Worm (Caenorhabditis elegans): ENCODE data around the gene C25D7.10.

C25D7.10 gene

ce11 chrV:15074907-15075306, 7.6 kb downstream of the C25D7.10 start (continued):
- TF ChIP-seq lin-13 (GFP tag; optimal IDR thresholded peaks at IDR 0.05) = no peak

ce11 chrV:15078560-15078959, 11.3 kb downstream of the C25D7.10 start:
- TF ChIP-seq ets-5 (GFP tag; IDR thresholded peaks at IDR 0.05) = no peak
- TF ChIP-seq hlh-17 (GFP tag; optimal IDR thresholded peaks at IDR 0.05; ENCODE audit: borderline replicate concordance) = no peak
- TF ChIP-seq dsc-1 (tag; optimal IDR thresholded peaks at IDR 0.05) = peak; percentile 64
- TF ChIP-seq nhr-85 (tag) = no peak
- TF ChIP-seq ceh-88 (GFP tag; IDR thresholded peaks at IDR 0.05) = no peak
- no peak for TF ChIP-seq mdl-1 (tag; optimal IDR thresholded peaks at IDR 0.05)
- TF ChIP-seq pax-3 (tag; optimal IDR thresholded peaks at IDR 0.05) = no peak
- TF ChIP-seq fkh-10 (GFP tag; optimal IDR thresholded peaks at IDR 0.05) = no peak
- no peak for TF ChIP-seq egl-13 (tag; optimal IDR thresholded peaks at IDR 0.05)
- TF ChIP-seq nhr-47 (tag; optimal IDR thresholded peaks at IDR 0.05) = no peak
- no peak for TF ChIP-seq mef-2 (tag; optimal IDR thresholded peaks at IDR 0.05)
- no peak for TF ChIP-seq elt-2 (tag; optimal IDR thresholded peaks at IDR 0.05)
- TF ChIP-seq ztf-4 (tag; optimal IDR thresholded peaks at IDR 0.05) = no peak
- TF ChIP-seq unc-62 (GFP tag; optimal IDR thresholded peaks at IDR 0.05) = no peak
- TF ChIP-seq egl-27 (tag; optimal IDR thresholded peaks at IDR 0.05) = no peak
- TF ChIP-seq blmp-1 (tag; optimal IDR thresholded peaks at IDR 0.05) = peak; percentile 66
- no peak for TF ChIP-seq sptf-1 (tag; optimal IDR thresholded peaks at IDR 0.05)

DNA sequence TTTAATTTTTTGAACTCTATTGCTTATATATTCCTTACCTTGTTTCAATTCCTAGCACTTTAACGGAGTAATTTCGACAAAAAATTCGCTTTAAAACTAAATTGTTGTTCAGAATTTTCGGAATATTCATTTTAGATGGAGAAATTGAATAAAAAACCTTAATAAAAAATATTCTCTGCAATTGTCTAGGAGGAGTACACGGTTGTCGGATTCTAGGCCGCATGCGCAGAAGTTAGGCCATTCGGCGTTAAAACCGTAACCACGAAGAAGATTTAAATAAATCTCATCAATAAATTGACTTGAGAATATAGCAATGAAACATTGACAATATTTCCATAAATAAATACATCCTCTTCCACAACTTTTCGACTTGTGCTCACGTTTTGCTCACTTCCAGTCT, 15.0 kb downstream of the C25D7.10 start, which contains the start of the genes C01G10.10 and C01G10.9:
TSS of gene C01G10.10 (minus strand) at position 151 of the 400 bp plus-strand sequence.
TSS of gene C01G10.9 (plus strand) at position 240 of the 400 bp plus-strand sequence.
- TF ChIP-seq pqm-1 (tag; optimal IDR thresholded peaks at IDR 0.05) (no peak), blmp-1 (tag; optimal IDR thresholded peaks at IDR 0.05) (peak; percentile 51), lin-14 (GFP tag; optimal IDR thresholded peaks at IDR 0.05) (peak; percentile 69), snpc-4 (tag; optimal IDR thresholded peaks at IDR 0.05) (peak; percentile 50), xbp-1 (tag; optimal IDR thresholded peaks at IDR 0.05) (peak; percentile 77), fkh-8 (tag; optimal IDR thresholded peaks at IDR 0.05) (peak; percentile 53), nhr-84 (tag; optimal IDR thresholded peaks at IDR 0.05) (no peak), irx-1 (tag; optimal IDR thresholded peaks at IDR 0.05) (peak; percentile 93), nhr-19 (GFP tag; conservative IDR thresholded peaks at IDR 0.05) (peak; percentile 73), sptf-1 (tag; optimal IDR thresholded peaks at IDR 0.05) (no peak), isw-1 (GFP tag; IDR thresholded peaks at IDR 0.05) (peak; percentile 46; the same call in 1 of the 2 replicates), grh-1 (GFP tag; IDR thresholded peaks at IDR 0.05) (0 out of 2 replicates have a peak, but pooled peaks have one; percentile 34), pax-3 (tag; optimal IDR thresholded peaks at IDR 0.05) (peak; percentile 96), lsy-2 (tag; optimal IDR thresholded peaks at IDR 0.05) (peak; percentile 68 to 70), mdl-1 (tag; optimal IDR thresholded peaks at IDR 0.05) (no peak), unc-98 (GFP tag; IDR thresholded peaks at IDR 0.05) (peak; percentile 58; the same call in 1 of the 2 replicates), skn-1 (tag; optimal IDR thresholded peaks at IDR 0.05) (peak; percentile 38), fkh-10 (GFP tag; optimal IDR thresholded peaks at IDR 0.05) (no peak), lir-3 (tag; optimal IDR thresholded peaks at IDR 0.05; ENCODE audit: poor library complexity) (peak; percentile 96), nhr-28 (tag; optimal IDR thresholded peaks at IDR 0.05) (no peak), efl-3 (GFP tag; optimal IDR thresholded peaks at IDR 0.05) (peak; percentile 54), fos-1 (tag; optimal IDR thresholded peaks at IDR 0.05) (no peak), nhr-77 (tag; optimal IDR thresholded peaks at IDR 0.05) (no peak), egl-27 (tag; optimal IDR thresholded peaks at IDR 0.05) (no peak), unc-86 (tag; optimal IDR thresholded peaks at IDR 0.05) (peak; percentile 46), aha-1 (tag; optimal IDR thresholded peaks at IDR 0.05) (no peak), mef-2 (tag; optimal IDR thresholded peaks at IDR 0.05) (no peak), Y116A8C.19 (tag; optimal IDR thresholded peaks at IDR 0.05; ENCODE audit: borderline replicate concordance) (peak; percentile 70), mep-1 (tag; optimal IDR thresholded peaks at IDR 0.05) (peak; percentile 79), C16A3.4 (tag; optimal IDR thresholded peaks at IDR 0.05) (peak; percentile 27), pag-3 (tag; optimal IDR thresholded peaks at IDR 0.05; ENCODE audit: borderline replicate concordance, insufficient read depth) (no peak), unc-62 (GFP tag; optimal IDR thresholded peaks at IDR 0.05) (no peak), zag-1 (tag; optimal IDR thresholded peaks at IDR 0.05) (no peak), nhr-237 (tag; optimal IDR thresholded peaks at IDR 0.05) (no peak), lin-15B (tag; optimal IDR thresholded peaks at IDR 0.05) (no peak), dpl-1 (GFP tag; optimal IDR thresholded peaks at IDR 0.05) (peak; percentile 45 to 67 (median 56)), tbx-2 (tag; optimal IDR thresholded peaks at IDR 0.05) (peak; percentile 87), zip-4 (GFP tag; optimal IDR thresholded peaks at IDR 0.05) (peak; percentile 20), vab-15 (tag; optimal IDR thresholded peaks at IDR 0.05) (no peak)
